Worm (Caenorhabditis elegans) whole organism, L4/young adult: ENCODE data around the gene col-120.

Experiments used
- W03F9.2 ChIP-seq: fragments of 150-350 bp; optimal IDR thresholded peaks from 2 replicates; lab custom pipeline; 2014; ENCODE audit warnings: missing biosample characterization, missing genetic modification characterization
- dao-5 ChIP-seq: sonication (generic microtip); optimal IDR thresholded peaks from 2 replicates; lab custom pipeline; 2016; ENCODE audit warnings: missing genotype, missing genetic modification characterization, moderate library complexity, missing compliant biosample characterization
- him-1 ChIP-seq: sonication (generic microtip); optimal IDR thresholded peaks from 2 replicates; lab custom pipeline; 2016; ENCODE audit warnings: missing genotype, missing genetic modification reagents, missing genetic modification characterization, missing compliant biosample characterization

ce11 chrIV:9300127-9300526 is 38.5 kb upstream of the col-120 start, which contains the start of gene F49C12.3:
- TF ChIP-seq him-1 (tag; lab: Kevin White, UChicago) (no peak), dao-5 (no peak), W03F9.2 (tag; lab: Kevin White, UChicago) (no peak)
